Worm (Caenorhabditis elegans) whole organism, L4 larva: Measurements from ENCODE around the gene srh-138.

Experiments used
- F10B5.3 ChIP-seq: sonication (generic microtip); optimal IDR thresholded peaks from 2 replicates; lab custom pipeline; 2016; ENCODE audit warnings: mild to moderate bottlenecking, missing genetic modification characterization, missing compliant biosample characterization
- F26F4.8 ChIP-seq: fragments of 200-800 bp; sonication (Bioruptor generic); conservative IDR thresholded peaks from 2 replicates; pipeline ENCODE4 v1.3.6; 2022; ENCODE audit warnings: missing genetic modification characterization, missing compliant biosample characterization
- aly-2 ChIP-seq: sonication (generic microtip); optimal IDR thresholded peaks from 2 replicates; lab custom pipeline; 2018; ENCODE audit warnings: missing biosample characterization, missing genetic modification characterization
- arid-1 ChIP-seq: fragments of 200-800 bp; sonication (Bioruptor generic); conservative IDR thresholded peaks from 2 replicates; pipeline ENCODE4 v1.3.6; 2022; ENCODE audit warnings: missing genetic modification reagents, missing genetic modification characterization, missing compliant biosample characterization
- ceh-44 ChIP-seq: fragments of 200-800 bp; sonication (Bioruptor generic); IDR thresholded peaks from 2 replicates; pipeline ENCODE4 v1.3.6; 2022; ENCODE audit warnings: missing genetic modification reagents, missing genetic modification characterization, missing compliant biosample characterization
- egl-27 ChIP-seq: sonication (generic microtip); optimal IDR thresholded peaks from 3 replicates; lab custom pipeline; 2017; ENCODE audit warnings: missing biosample characterization, missing genetic modification reagents, missing genetic modification characterization
- lin-39 ChIP-seq: fragments of 150-350 bp; optimal IDR thresholded peaks from 2 replicates; lab custom pipeline; 2014; ENCODE audit warnings: missing biosample characterization, missing genetic modification reagents, missing genetic modification characterization
- lsy-2 ChIP-seq, 2 experiments: fragments of 150-350 bp in 1 of 2; sonication (generic microtip) in 1 of 2; optimal IDR thresholded peaks; 2 replicates each; lab custom pipeline; 2014 to 2017; ENCODE audit warnings: missing biosample characterization in 2 of 2, missing genetic modification characterization in 2 of 2
- nhr-28 ChIP-seq: fragments of 150-350 bp; optimal IDR thresholded peaks from 2 replicates; lab custom pipeline; 2014; ENCODE audit warnings: missing biosample characterization, missing genetic modification characterization
- pha-4 ChIP-seq, 2 experiments: fragments of 150-350 bp in 1 of 2; fragments of 200-800 bp in 1 of 2; sonication (Bioruptor generic) in 1 of 2; IDR thresholded peaks in 1 of 2; optimal IDR thresholded peaks in 1 of 2; 2 replicates each; pipeline versions ENCODE4 v1.3.6 to Lab custom; 2014 to 2022; ENCODE audit warnings: missing genetic modification characterization in 2 of 2, missing genetic modification reagents in 2 of 2, missing biosample characterization in 1 of 2, missing compliant biosample characterization in 1 of 2
- unc-62 ChIP-seq, 3 experiments: fragments of 150-350 bp in 1 of 3; sonication (generic microtip); optimal IDR thresholded peaks in 2 of 3; peaks in 1 of 3; 1 replicate in 1 of 3; 2 replicates in 2 of 3; lab custom pipeline; 2014 to 2017; ENCODE audit warnings: missing biosample characterization in 3 of 3, missing genetic modification characterization in 3 of 3, missing genetic modification reagents in 3 of 3, missing genotype in 1 of 3

DNA sequence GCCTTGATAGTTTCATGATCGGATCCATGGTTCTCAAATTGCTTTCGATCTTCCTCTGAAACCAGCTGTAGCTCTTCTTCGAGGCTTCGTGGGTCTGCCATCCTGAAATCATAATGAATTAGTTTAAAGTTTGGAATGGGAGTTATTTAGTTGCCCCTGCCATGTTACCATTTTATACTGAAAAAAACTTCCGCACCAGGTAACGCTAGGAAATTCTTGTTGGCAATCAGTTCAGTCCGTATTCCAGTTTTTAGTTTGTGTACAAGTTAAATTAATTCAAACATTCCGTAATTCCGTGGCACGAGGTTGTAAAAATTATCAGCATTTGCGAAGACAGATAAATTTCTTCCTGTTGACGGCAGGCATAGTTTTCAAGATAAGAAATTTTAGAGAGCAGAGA lies 16.7 kb upstream of the srh-138 start, which contains the start of gene Y32B12A.5:
- no peak for TF ChIP-seq ceh-44 (GFP tag; lab: Robert Waterston, UW)
- no peak for TF ChIP-seq F10B5.3
- no peak for TF ChIP-seq egl-27 (tag; lab: Kevin White, UChicago)
- no peak for TF ChIP-seq lin-39 (tag; lab: Kevin White, UChicago)
- TF ChIP-seq pha-4 (GFP tag; IDR thresholded peaks at IDR 0.05; lab: Robert Waterston, UW), result no peak
- TF ChIP-seq pha-4 (tag; optimal IDR thresholded peaks at IDR 0.05; lab: Kevin White, UChicago), result no peak
- TF ChIP-seq nhr-28 (tag; lab: Kevin White, UChicago), result no peak
- TF ChIP-seq aly-2, result no peak
- TF ChIP-seq arid-1, result no peak
- TF ChIP-seq lsy-2 (tag; optimal IDR thresholded peaks at IDR 0.05; lab: Kevin White, UChicago), result no peak
- TF ChIP-seq F26F4.8 (GFP tag; lab: Robert Waterston, UW), result no peak
- no peak for TF ChIP-seq unc-62 (GFP tag; optimal IDR thresholded peaks at IDR 0.05 in 1 of 2; lab: Kevin White, UChicago)
- no peak for TF ChIP-seq unc-62 (tag; optimal IDR thresholded peaks at IDR 0.05; lab: Kevin White, UChicago)
